Fruit fly (Drosophila melanogaster) whole organism, embryonic: ENCODE measurements around the gene CG32073.

ENCODE experiments used
- Abd-B ChIP-seq: fragments of 200-800 bp; sonication (Bioruptor generic); optimal IDR thresholded peaks from 2 replicates; lab custom pipeline; 2018; ENCODE audit warnings: missing biosample characterization, mild to moderate bottlenecking, missing genetic modification characterization, moderate library complexity
- Ada2b ChIP-seq: fragments of 200-800 bp; sonication (Bioruptor generic); IDR thresholded peaks from 2 replicates; pipeline ENCODE4 v1.3.6; 2022; ENCODE audit warnings: missing biosample characterization, missing genetic modification characterization
- Awh ChIP-seq: fragments of 200-800 bp; sonication (Bioruptor generic); IDR thresholded peaks from 2 replicates; pipeline ENCODE4, ENCODE4 v1.3.6; 2022; ENCODE audit warnings: missing biosample characterization, missing genetic modification characterization
- Bgb ChIP-seq: fragments of 200-800 bp; sonication (Bioruptor generic); IDR thresholded peaks from 2 replicates; pipeline ENCODE4 v1.3.6; 2022; ENCODE audit warnings: missing biosample characterization, missing genetic modification characterization; ENCODE audit not compliant: partially characterized antibody
- C15 ChIP-seq: fragments of 200-800 bp; sonication (Bioruptor generic); IDR thresholded peaks from 3 replicates; pipeline ENCODE4 v1.3.6; 2022; ENCODE audit warnings: missing biosample characterization, missing genetic modification characterization
- CG10543 ChIP-seq: fragments of 200-800 bp; sonication (Bioruptor generic); optimal IDR thresholded peaks from 3 replicates; lab custom pipeline; 2017; ENCODE audit warnings: missing biosample characterization, mild to moderate bottlenecking, missing genetic modification characterization, moderate library complexity
- CG12391 ChIP-seq: fragments of 200-800 bp; sonication (Bioruptor generic); optimal IDR thresholded peaks from 3 replicates; lab custom pipeline; 2018; ENCODE audit warnings: missing biosample characterization, mild to moderate bottlenecking, missing genetic modification characterization, moderate library complexity
- CG12659 ChIP-seq: fragments of 200-800 bp; sonication (Bioruptor generic); optimal IDR thresholded peaks from 3 replicates; lab custom pipeline; 2017; ENCODE audit warnings: mild to moderate bottlenecking, missing biosample characterization, missing genetic modification reagents, missing genetic modification characterization
- CG13424 ChIP-seq: fragments of 200-800 bp; sonication (Bioruptor generic); optimal IDR thresholded peaks from 2 replicates; lab custom pipeline; 2019; ENCODE audit warnings: missing biosample characterization, mild to moderate bottlenecking, missing genetic modification characterization, moderate library complexity
- CG1603 ChIP-seq: fragments of 200-800 bp; sonication (Bioruptor generic); optimal IDR thresholded peaks from 2 replicates; lab custom pipeline; 2019; ENCODE audit warnings: missing biosample characterization, mild to moderate bottlenecking, missing genetic modification characterization, moderate library complexity
- CG1792 ChIP-seq: fragments of 200-800 bp; sonication (Bioruptor generic); optimal IDR thresholded peaks from 2 replicates; lab custom pipeline; 2016; ENCODE audit warnings: missing biosample characterization, missing genetic modification characterization
- CG30020 ChIP-seq: fragments of 200-800 bp; optimal IDR thresholded peaks from 2 replicates; lab custom pipeline; 2019; ENCODE audit warnings: missing biosample characterization, mild to moderate bottlenecking, missing genetic modification characterization, moderate library complexity
- CG30431 ChIP-seq: fragments of 200-800 bp; sonication (Bioruptor generic); optimal IDR thresholded peaks from 2 replicates; lab custom pipeline; 2017; ENCODE audit warnings: missing biosample characterization, missing genetic modification characterization
- CG4282 ChIP-seq: fragments of 200-800 bp; sonication (Bioruptor generic); optimal IDR thresholded peaks from 2 replicates; lab custom pipeline; 2016; ENCODE audit warnings: missing biosample characterization, missing genetic modification characterization
- CG43689 ChIP-seq: fragments of 200-800 bp; sonication (Bioruptor generic); IDR thresholded peaks from 2 replicates; pipeline ENCODE4 v1.3.6; 2022; ENCODE audit warnings: missing biosample characterization, missing genetic modification characterization
- CG4707 ChIP-seq: fragments of 200-800 bp; sonication (Bioruptor generic); optimal IDR thresholded peaks from 2 replicates; lab custom pipeline; 2018; ENCODE audit warnings: missing biosample characterization, mild to moderate bottlenecking, missing genetic modification characterization, moderate library complexity
- CG7963 ChIP-seq: fragments of 200-800 bp; sonication (Bioruptor generic); IDR thresholded peaks from 3 replicates; pipeline ENCODE4 v1.3.6; 2022; ENCODE audit warnings: missing biosample characterization, missing genetic modification characterization; ENCODE audit not compliant: partially characterized antibody
- CG8290 ChIP-seq, 3 experiments: fragments of 200-800 bp; sonication (Bioruptor generic); optimal IDR thresholded peaks; 2 replicates each; lab custom pipeline; 2016 to 2019; ENCODE audit warnings: missing biosample characterization in 3 of 3, missing genetic modification characterization in 3 of 3, mild to moderate bottlenecking in 2 of 3, moderate library complexity in 1 of 3
- CG8765 ChIP-seq: fragments of 200-800 bp; sonication (Bioruptor generic); IDR thresholded peaks from 2 replicates; pipeline ENCODE4 v1.3.6; 2022; ENCODE audit warnings: missing biosample characterization, missing genetic modification characterization
- CoRest ChIP-seq: fragments of 200-800 bp; sonication (Bioruptor generic); optimal IDR thresholded peaks from 3 replicates; lab custom pipeline; 2018; ENCODE audit warnings: missing biosample characterization, mild to moderate bottlenecking, missing genetic modification characterization, moderate library complexity
- Dek ChIP-seq: fragments of 200-800 bp; sonication (Bioruptor generic); optimal IDR thresholded peaks from 3 replicates; lab custom pipeline; 2019; ENCODE audit warnings: missing biosample characterization, mild to moderate bottlenecking, missing genetic modification characterization, moderate library complexity
- ERR ChIP-seq: fragments of 200-800 bp; sonication (Bioruptor generic); optimal IDR thresholded peaks from 2 replicates; lab custom pipeline; 2016; ENCODE audit warnings: missing biosample characterization, missing genetic modification characterization
- HLH4C ChIP-seq: fragments of 200-800 bp; sonication (Bioruptor generic); IDR thresholded peaks from 3 replicates; pipeline ENCODE4 v1.3.6; 2022; ENCODE audit warnings: missing biosample characterization, missing genetic modification characterization; ENCODE audit not compliant: partially characterized antibody
- HmgZ ChIP-seq: fragments of 200-800 bp; sonication (Bioruptor generic); optimal IDR thresholded peaks from 2 replicates; lab custom pipeline; 2018; ENCODE audit warnings: missing biosample characterization, mild to moderate bottlenecking, missing genetic modification characterization
- Ptx1 ChIP-seq: fragments of 200-800 bp; sonication (Bioruptor generic); IDR thresholded peaks from 2 replicates; pipeline ENCODE4 v1.3.6; 2022; ENCODE audit warnings: missing biosample characterization, missing genetic modification characterization
- Xrp1 ChIP-seq: fragments of 200-800 bp; sonication (Bioruptor generic); IDR thresholded peaks from 2 replicates; pipeline ENCODE4 v1.3.6; 2022; ENCODE audit warnings: missing biosample characterization, missing genetic modification characterization
- YL-1 ChIP-seq: fragments of 200-800 bp; sonication (Bioruptor generic); optimal IDR thresholded peaks from 3 replicates; lab custom pipeline; 2017; ENCODE audit warnings: missing biosample characterization, mild to moderate bottlenecking, missing genetic modification characterization
- ab ChIP-seq: fragments of 200-800 bp; sonication (Bioruptor generic); optimal IDR thresholded peaks from 2 replicates; lab custom pipeline; 2016; ENCODE audit warnings: missing biosample characterization, missing genetic modification characterization
- bab2 ChIP-seq: fragments of 200-800 bp; sonication (Bioruptor generic); optimal IDR thresholded peaks from 2 replicates; lab custom pipeline; 2016; ENCODE audit warnings: missing biosample characterization, missing genetic modification characterization
- cas ChIP-seq: fragments of 200-800 bp; sonication (Bioruptor generic); IDR thresholded peaks from 2 replicates; pipeline ENCODE4 v1.3.6; 2022; ENCODE audit warnings: missing biosample characterization, missing genetic modification characterization
- chif ChIP-seq, 2 experiments: fragments of 200-800 bp; sonication (Bioruptor generic); optimal IDR thresholded peaks; 3 replicates each; lab custom pipeline; 2016; ENCODE audit warnings: missing biosample characterization in 2 of 2, missing genetic modification characterization in 2 of 2
- cwo ChIP-seq: fragments of 200-800 bp; sonication (Bioruptor generic); optimal IDR thresholded peaks from 3 replicates; lab custom pipeline; 2017; ENCODE audit warnings: missing biosample characterization, missing genetic modification characterization, mild to moderate bottlenecking, moderate library complexity, missing genetic modification reagents
- da ChIP-seq: fragments of 200-800 bp; sonication (Bioruptor generic); optimal IDR thresholded peaks from 2 replicates; lab custom pipeline; 2016; ENCODE audit warnings: missing biosample characterization, missing genetic modification characterization
- emc ChIP-seq: fragments of 200-800 bp; sonication (Bioruptor generic); optimal IDR thresholded peaks from 2 replicates; lab custom pipeline; 2016; ENCODE audit warnings: missing biosample characterization, missing genetic modification characterization
- en ChIP-seq: fragments of 200-800 bp; sonication (Bioruptor generic); optimal IDR thresholded peaks from 2 replicates; lab custom pipeline; 2016; ENCODE audit warnings: missing biosample characterization, missing genetic modification characterization
- exex ChIP-seq: fragments of 200-800 bp; sonication (Bioruptor generic); optimal IDR thresholded peaks from 4 replicates; lab custom pipeline; 2018; ENCODE audit warnings: missing biosample characterization, mild to moderate bottlenecking, missing genetic modification characterization, moderate library complexity
- gfzf ChIP-seq: fragments of 200-800 bp; sonication (Bioruptor generic); optimal IDR thresholded peaks from 2 replicates; lab custom pipeline; 2016; ENCODE audit warnings: missing biosample characterization, mild to moderate bottlenecking, missing genetic modification characterization, moderate library complexity
- h ChIP-seq: fragments of >200 bp; optimal IDR thresholded peaks from 2 replicates; lab custom pipeline; 2017
- kah ChIP-seq: fragments of 200-800 bp; sonication (Bioruptor generic); optimal IDR thresholded peaks from 2 replicates; lab custom pipeline; 2018; ENCODE audit warnings: missing biosample characterization, mild to moderate bottlenecking, missing genetic modification characterization
- pzg ChIP-seq: fragments of 200-800 bp; sonication (Bioruptor generic); optimal IDR thresholded peaks from 3 replicates; lab custom pipeline; 2018; ENCODE audit warnings: missing biosample characterization, mild to moderate bottlenecking, missing genetic modification characterization, moderate library complexity
- scrt ChIP-seq: fragments of 200-800 bp; sonication (Bioruptor generic); optimal IDR thresholded peaks from 2 replicates; lab custom pipeline; 2018; ENCODE audit warnings: missing biosample characterization, mild to moderate bottlenecking, missing genetic modification characterization, moderate library complexity
- ssp ChIP-seq: fragments of 200-800 bp; sonication (Bioruptor generic); IDR thresholded peaks from 2 replicates; pipeline ENCODE4 v1.3.6; 2022; ENCODE audit warnings: missing biosample characterization, missing genetic modification characterization
- tap ChIP-seq: fragments of 200-800 bp; optimal IDR thresholded peaks from 3 replicates; lab custom pipeline; 2019; ENCODE audit warnings: missing biosample characterization, mild to moderate bottlenecking, missing genetic modification characterization, moderate library complexity
- unpg ChIP-seq: fragments of 200-800 bp; sonication (Bioruptor generic); optimal IDR thresholded peaks from 3 replicates; lab custom pipeline; 2018; ENCODE audit warnings: missing biosample characterization, mild to moderate bottlenecking, missing genetic modification characterization, moderate library complexity
- usp ChIP-seq: fragments of >200 bp; optimal IDR thresholded peaks from 2 replicates; lab custom pipeline; 2017; ENCODE audit warnings: missing biosample characterization, missing genetic modification characterization
- vnd ChIP-seq: fragments of 200-800 bp; sonication (Bioruptor generic); IDR thresholded peaks from 3 replicates; pipeline ENCODE4 v1.3.6; 2022; ENCODE audit warnings: missing biosample characterization, missing genetic modification characterization; ENCODE audit not compliant: partially characterized antibody
- wdn ChIP-seq: fragments of 200-800 bp; sonication (Bioruptor generic); IDR thresholded peaks from 2 replicates; pipeline ENCODE4 v1.3.6; 2022; ENCODE audit warnings: missing biosample characterization, missing genetic modification characterization
- zen2 ChIP-seq: fragments of 200-800 bp; sonication (Bioruptor generic); IDR thresholded peaks from 3 replicates; pipeline ENCODE4 v1.3.6; 2022; ENCODE audit warnings: missing biosample characterization, missing genetic modification characterization; ENCODE audit not compliant: partially characterized antibody

Gene CG32073

DNA sequence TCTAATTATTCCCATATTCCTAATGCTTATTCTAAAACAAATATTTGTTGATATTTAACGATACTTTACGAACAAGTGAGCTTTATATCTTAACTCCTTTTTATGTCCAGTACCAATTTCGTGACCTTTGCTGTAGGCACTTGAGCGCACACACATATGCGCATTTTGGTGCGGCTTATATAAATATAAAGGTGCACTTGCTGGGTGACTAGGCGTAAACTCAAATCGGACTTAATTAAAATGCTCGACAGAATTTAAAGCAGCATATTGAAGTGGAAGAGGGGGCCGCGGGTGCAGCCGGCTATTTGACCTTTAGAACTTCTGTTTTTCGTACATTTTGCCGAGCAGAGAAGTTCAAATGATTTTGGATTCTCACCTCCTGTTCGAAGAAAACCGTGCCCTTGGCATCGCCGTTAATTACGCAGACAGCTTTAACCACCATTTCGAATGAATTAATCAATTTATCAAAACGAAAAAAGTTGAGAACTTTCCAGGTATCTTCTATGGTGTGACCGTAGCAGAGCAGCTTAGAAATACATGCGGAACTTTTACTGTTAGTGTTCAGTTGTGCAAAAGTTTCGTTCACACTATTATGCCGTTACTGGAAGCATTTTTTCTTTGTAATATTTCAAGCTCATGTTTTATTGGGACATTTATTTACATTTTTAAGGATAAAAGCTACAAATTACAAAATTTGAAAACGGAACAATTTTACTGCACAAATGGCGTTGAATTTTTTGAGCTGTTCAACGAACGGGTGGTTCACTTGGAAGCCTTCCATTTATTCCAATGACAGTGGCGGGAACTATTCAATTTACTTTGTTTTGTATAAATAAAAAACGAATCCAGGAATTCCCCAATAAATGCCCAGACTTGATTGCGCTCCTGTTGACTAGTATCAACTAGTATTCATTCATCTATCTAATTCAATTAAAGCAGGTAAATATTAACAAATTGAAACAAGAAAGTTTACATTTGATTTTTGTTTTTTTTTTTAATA, 6.1 kb upstream of the CG32073 start, which contains the start of gene Sod1 (continued):
- TF ChIP-seq exex (tag; lab: Kevin White, UChicago) (peak; percentile 30), CG12391 (peak; percentile 20), scrt (no peak), tap (tag; lab: Kevin White, UChicago) (no peak), CG10543 (no peak), cas (GFP tag; lab: Robert Waterston, UW) (no peak), ERR (GFP tag; lab: Kevin White, UChicago) (peak; percentile 71), zen2 (GFP tag; lab: Robert Waterston, UW) (no peak), CG30431 (GFP tag; lab: Kevin White, UChicago) (no peak), CG13424 (tag; lab: Kevin White, UChicago) (no peak), CG7963 (GFP tag; lab: Robert Waterston, UW) (no peak), da (GFP tag; lab: Kevin White, UChicago) (no peak), Ada2b (no peak), en (GFP tag; lab: Kevin White, UChicago) (no peak), Ptx1 (GFP tag; lab: Robert Waterston, UW) (no peak), CG12659 (peak; percentile 34), gfzf (peak; percentile 92), CG43689 (no peak), CG30020 (peak; percentile 10), CG1792 (no peak), Bgb (GFP tag; lab: Robert Waterston, UW) (peak; percentile 29; the same call in 1 of the 2 replicates), CG8290 (GFP tag; optimal IDR thresholded peaks at IDR 0.05; lab: Kevin White, UChicago) (no peak), CG8290 (tag; optimal IDR thresholded peaks at IDR 0.05; lab: Kevin White, UChicago) (no peak), unpg (GFP tag; lab: Kevin White, UChicago) (no peak), vnd (0 out of 3 replicates have a peak, but pooled peaks have one; percentile 12), kah (no peak), bab2 (no peak), usp (no peak), CoRest (peak; percentile 26), pzg (GFP tag; lab: Kevin White, UChicago) (peak; percentile 76), CG4707 (GFP tag; lab: Kevin White, UChicago) (no peak), Awh (no peak), HmgZ (tag; lab: Kevin White, UChicago) (no peak), Xrp1 (GFP tag; lab: Robert Waterston, UW) (peak; percentile 22; the same call in 1 of the 2 replicates), cwo (GFP tag; lab: Kevin White, UChicago) (no peak), HLH4C (GFP tag; lab: Robert Waterston, UW) (no peak), h (no peak), wdn (GFP tag; lab: Robert Waterston, UW) (no peak), CG4282 (GFP tag; lab: Kevin White, UChicago) (no peak), chif (GFP tag; optimal IDR thresholded peaks at IDR 0.05; lab: Kevin White, UChicago) (no peak), Abd-B (GFP tag; lab: Kevin White, UChicago) (no peak), Dek (tag; lab: Kevin White, UChicago) (peak; percentile 9), ab (GFP tag; lab: Kevin White, UChicago) (no peak), CG8765 (GFP tag; lab: Robert Waterston, UW) (no peak), emc (GFP tag; lab: Kevin White, UChicago) (no peak), YL-1 (peak; percentile 73), CG1603 (tag; lab: Kevin White, UChicago) (peak; percentile 27), ssp (GFP tag; lab: Robert Waterston, UW) (peak; percentile 76), C15 (GFP tag; lab: Robert Waterston, UW) (no peak)
